Worm (Caenorhabditis elegans): ENCODE data around the gene arl-1.

- no peak for TF ChIP-seq aly-2 (tag; optimal IDR thresholded peaks at IDR 0.05)
- TF ChIP-seq fos-1 (tag; optimal IDR thresholded peaks at IDR 0.05) = no peak
- no peak for TF ChIP-seq tbx-2 (tag; optimal IDR thresholded peaks at IDR 0.05)
- no peak for TF ChIP-seq snpc-4 (tag; optimal IDR thresholded peaks at IDR 0.05)
- no peak for TF ChIP-seq nhr-237 (tag; optimal IDR thresholded peaks at IDR 0.05)
- no peak for TF ChIP-seq egl-5 (tag; optimal IDR thresholded peaks at IDR 0.05)
- no peak for TF ChIP-seq skn-1 (tag; optimal IDR thresholded peaks at IDR 0.05)
- TF ChIP-seq hmg-11 (tag; optimal IDR thresholded peaks at IDR 0.05) = no peak
- TF ChIP-seq fkh-10 (GFP tag; optimal IDR thresholded peaks at IDR 0.05) = no peak
- no peak for TF ChIP-seq nfya-1 (tag; optimal IDR thresholded peaks at IDR 0.05; ENCODE audit: insufficient read depth)
These were observed 22.0 kb downstream of the arl-1 start, which contains the start of gene suf-1 for ce11 chrII:8603567-8604359.
